Worm (Caenorhabditis elegans) whole organism, late embryonic: ENCODE results near the gene mex-1.

Source experiments
- F13H6.1 ChIP-seq: sonication (generic microtip); optimal IDR thresholded peaks from 2 replicates; lab custom pipeline; 2016; ENCODE audit warnings: missing genetic modification characterization, missing compliant biosample characterization
- K09A11.1 ChIP-seq: sonication (generic microtip); optimal IDR thresholded peaks from 2 replicates; lab custom pipeline; 2017; ENCODE audit warnings: antibody characterized with exemption, mild to moderate bottlenecking, missing genetic modification characterization, missing compliant biosample characterization; ENCODE audit not compliant: insufficient read depth
- T23F11.4 ChIP-seq: fragments of 200-800 bp; sonication (Bioruptor generic); optimal IDR thresholded peaks from 2 replicates; lab custom pipeline; 2018; ENCODE audit warnings: mild to moderate bottlenecking, missing genetic modification characterization, missing compliant biosample characterization
- Y22D7AL.16 ChIP-seq: sonication (generic microtip); optimal IDR thresholded peaks from 2 replicates; lab custom pipeline; 2016; ENCODE audit warnings: missing genetic modification characterization, missing compliant biosample characterization
- ama-1 ChIP-seq: fragments of 150-350 bp; optimal IDR thresholded peaks from 2 replicates; lab custom pipeline; 2014
- ceh-18 ChIP-seq: sonication (generic microtip); optimal IDR thresholded peaks from 2 replicates; lab custom pipeline; 2016; ENCODE audit warnings: missing genetic modification characterization, missing compliant biosample characterization
- ceh-19 ChIP-seq: fragments of 200-800 bp; sonication (Bioruptor generic); optimal IDR thresholded peaks from 2 replicates; lab custom pipeline; 2018; ENCODE audit warnings: mild to moderate bottlenecking, missing genetic modification characterization, missing compliant biosample characterization
- ceh-2 ChIP-seq: sonication (generic microtip); optimal IDR thresholded peaks from 2 replicates; lab custom pipeline; 2016; ENCODE audit warnings: missing genotype, missing genetic modification characterization, missing compliant biosample characterization
- ceh-22 ChIP-seq: sonication (generic microtip); optimal IDR thresholded peaks from 2 replicates; lab custom pipeline; 2017; ENCODE audit warnings: missing biosample characterization, missing genetic modification characterization
- ceh-24 ChIP-seq: sonication (generic microtip); optimal IDR thresholded peaks from 2 replicates; lab custom pipeline; 2016; ENCODE audit warnings: mild to moderate bottlenecking, missing genetic modification characterization, missing compliant biosample characterization
- ceh-30 ChIP-seq: fragments of 150-350 bp; optimal IDR thresholded peaks from 2 replicates; lab custom pipeline; 2014; ENCODE audit warnings: missing biosample characterization, missing genetic modification characterization
- ceh-31 ChIP-seq: sonication (generic microtip); optimal IDR thresholded peaks from 2 replicates; lab custom pipeline; 2016; ENCODE audit warnings: missing genetic modification characterization, missing compliant biosample characterization
- ceh-34 ChIP-seq: sonication (generic microtip); optimal IDR thresholded peaks from 2 replicates; lab custom pipeline; 2016; ENCODE audit warnings: mild to moderate bottlenecking, missing genetic modification characterization, missing compliant biosample characterization
- ceh-45 ChIP-seq: fragments of 200-800 bp; sonication (Bioruptor generic); IDR thresholded peaks from 2 replicates; pipeline ENCODE4 v1.3.6; 2022; ENCODE audit warnings: missing genetic modification reagents, missing genetic modification characterization, missing compliant biosample characterization
- ceh-48 ChIP-seq: sonication (generic microtip); optimal IDR thresholded peaks from 2 replicates; lab custom pipeline; 2016; ENCODE audit warnings: missing genetic modification characterization, inconsistent platforms, missing compliant biosample characterization
- dmd-4 ChIP-seq: sonication (generic microtip); optimal IDR thresholded peaks from 2 replicates; lab custom pipeline; 2016; ENCODE audit warnings: borderline replicate concordance, missing genetic modification characterization, missing compliant biosample characterization
- dve-1 ChIP-seq: sonication (generic microtip); optimal IDR thresholded peaks from 2 replicates; lab custom pipeline; 2017; ENCODE audit warnings: antibody characterized with exemption, mild to moderate bottlenecking, missing genetic modification characterization, missing compliant biosample characterization
- elt-2 ChIP-seq: sonication (generic microtip); optimal IDR thresholded peaks from 2 replicates; lab custom pipeline; 2016; ENCODE audit warnings: missing genetic modification reagents, missing genetic modification characterization, missing compliant biosample characterization
- ets-4 ChIP-seq: sonication (generic microtip); optimal IDR thresholded peaks from 2 replicates; lab custom pipeline; 2016; ENCODE audit warnings: missing genetic modification characterization, missing compliant biosample characterization
- eyg-1 ChIP-seq: sonication (generic microtip); optimal IDR thresholded peaks from 2 replicates; lab custom pipeline; 2016; ENCODE audit warnings: missing genotype, missing genetic modification characterization, missing compliant biosample characterization
- fax-1 ChIP-seq: sonication (generic microtip); optimal IDR thresholded peaks from 2 replicates; lab custom pipeline; 2016; ENCODE audit warnings: missing genotype, missing genetic modification characterization, missing compliant biosample characterization
- fkh-10 ChIP-seq: fragments of 150-350 bp; optimal IDR thresholded peaks from 2 replicates; lab custom pipeline; 2014; ENCODE audit warnings: missing biosample characterization, missing genetic modification reagents, missing genetic modification characterization
- gmeb-2 ChIP-seq: sonication (generic microtip); optimal IDR thresholded peaks from 2 replicates; lab custom pipeline; 2016; ENCODE audit warnings: missing genetic modification characterization, inconsistent platforms, missing compliant biosample characterization
- hlh-6 ChIP-seq: sonication (generic microtip); optimal IDR thresholded peaks from 2 replicates; lab custom pipeline; 2016; ENCODE audit warnings: missing genotype, missing genetic modification characterization, missing compliant biosample characterization
- madf-2 ChIP-seq: sonication (generic microtip); optimal IDR thresholded peaks from 2 replicates; lab custom pipeline; 2017; ENCODE audit warnings: missing genetic modification characterization, missing compliant biosample characterization
- nfya-1 ChIP-seq: sonication (generic microtip); optimal IDR thresholded peaks from 2 replicates; lab custom pipeline; 2017; ENCODE audit warnings: missing genetic modification characterization, mild to moderate bottlenecking, missing compliant biosample characterization, antibody characterized with exemption, moderate library complexity
- nhr-11 ChIP-seq: fragments of 150-350 bp; optimal IDR thresholded peaks from 2 replicates; lab custom pipeline; 2014; ENCODE audit warnings: missing biosample characterization, missing genetic modification characterization
- nhr-232 ChIP-seq: sonication (generic microtip); optimal IDR thresholded peaks from 2 replicates; lab custom pipeline; 2016; ENCODE audit warnings: missing genetic modification characterization, missing compliant biosample characterization
- odd-2 ChIP-seq: sonication (generic microtip); optimal IDR thresholded peaks from 2 replicates; lab custom pipeline; 2017; ENCODE audit warnings: antibody characterized with exemption, mild to moderate bottlenecking, missing genetic modification characterization, missing compliant biosample characterization
- pha-2 ChIP-seq: sonication (generic microtip); optimal IDR thresholded peaks from 2 replicates; lab custom pipeline; 2017; ENCODE audit warnings: mild to moderate bottlenecking, missing genetic modification characterization, missing compliant biosample characterization
- pha-4 ChIP-seq: fragments of 150-350 bp; optimal IDR thresholded peaks from 2 replicates; lab custom pipeline; 2018; ENCODE audit warnings: missing biosample characterization, missing genetic modification reagents, missing genetic modification characterization
- pqm-1 ChIP-seq: sonication (generic microtip); optimal IDR thresholded peaks from 2 replicates; lab custom pipeline; 2016; ENCODE audit warnings: missing genetic modification characterization, missing compliant biosample characterization
- sdc-2 ChIP-seq: sonication (generic microtip); optimal IDR thresholded peaks from 2 replicates; lab custom pipeline; 2016; ENCODE audit warnings: missing genotype, missing genetic modification characterization, missing compliant biosample characterization
- sox-2 ChIP-seq: fragments of 200-800 bp; sonication (Bioruptor generic); IDR thresholded peaks from 2 replicates; pipeline ENCODE4 v1.3.6; 2022; ENCODE audit warnings: missing genetic modification reagents, missing genetic modification characterization, missing compliant biosample characterization
- sox-4 ChIP-seq: sonication (generic microtip); optimal IDR thresholded peaks from 2 replicates; lab custom pipeline; 2017; ENCODE audit warnings: mild to moderate bottlenecking, missing genetic modification characterization, inconsistent platforms, missing compliant biosample characterization
- syd-9 ChIP-seq: sonication (generic microtip); optimal IDR thresholded peaks from 2 replicates; lab custom pipeline; 2016; ENCODE audit warnings: mild to moderate bottlenecking, missing genetic modification characterization, moderate library complexity, missing compliant biosample characterization
- tbx-2 ChIP-seq: sonication (generic microtip); optimal IDR thresholded peaks from 2 replicates; lab custom pipeline; 2016; ENCODE audit warnings: missing genetic modification characterization, missing compliant biosample characterization
- tbx-7 ChIP-seq: sonication (generic microtip); optimal IDR thresholded peaks from 2 replicates; lab custom pipeline; 2016; ENCODE audit warnings: missing genotype, missing genetic modification characterization, missing compliant biosample characterization
- ttx-3 ChIP-seq: sonication (generic microtip); optimal IDR thresholded peaks from 2 replicates; lab custom pipeline; 2016; ENCODE audit warnings: missing genetic modification reagents, missing genetic modification characterization, missing compliant biosample characterization
- unc-3 ChIP-seq, 2 experiments: fragments of 200-800 bp in 1 of 2; sonication (Bioruptor generic) in 1 of 2; sonication (generic microtip) in 1 of 2; conservative IDR thresholded peaks in 1 of 2; optimal IDR thresholded peaks in 1 of 2; 2 replicates each; pipeline versions ENCODE4 v1.3.6 to Lab custom; 2016 to 2022; ENCODE audit warnings: missing compliant biosample characterization in 2 of 2, missing genetic modification characterization in 2 of 2, missing genetic modification reagents in 1 of 2
- unc-86 ChIP-seq: sonication (generic microtip); optimal IDR thresholded peaks from 2 replicates; lab custom pipeline; 2016; ENCODE audit warnings: missing genetic modification characterization, missing compliant biosample characterization
- zip-5 ChIP-seq: sonication (generic microtip); optimal IDR thresholded peaks from 2 replicates; lab custom pipeline; 2016; ENCODE audit warnings: missing genetic modification characterization, missing compliant biosample characterization
- ztf-16 ChIP-seq: sonication (generic microtip); optimal IDR thresholded peaks from 2 replicates; lab custom pipeline; 2017; ENCODE audit warnings: missing genetic modification characterization, missing compliant biosample characterization

The mex-1 gene

ce11 chrII:11952963-11953362 is 15.5 kb upstream of the mex-1 start:
- TF ChIP-seq tbx-7 (tag; lab: Kevin White, UChicago): no peak
- no peak for TF ChIP-seq tbx-2 (tag; lab: Kevin White, UChicago)
- TF ChIP-seq madf-2 (tag; lab: Kevin White, UChicago): no peak
- no peak for TF ChIP-seq hlh-6 (tag; lab: Kevin White, UChicago)
- no peak for TF ChIP-seq gmeb-2
- TF ChIP-seq sdc-2 (tag; lab: Kevin White, UChicago): no peak
- TF ChIP-seq zip-5 (tag; lab: Kevin White, UChicago): no peak
- TF ChIP-seq ceh-34 (tag; lab: Kevin White, UChicago): no peak
- no peak for TF ChIP-seq ceh-30 (tag; lab: Kevin White, UChicago)
- TF ChIP-seq ceh-31 (tag; lab: Kevin White, UChicago): no peak
- TF ChIP-seq dmd-4 (tag; lab: Kevin White, UChicago): no peak
- no peak for TF ChIP-seq T23F11.4 (GFP tag; lab: Kevin White, UChicago)
- TF ChIP-seq odd-2 (tag; lab: Kevin White, UChicago): no peak
- no peak for TF ChIP-seq fax-1 (tag; lab: Kevin White, UChicago)
- no peak for TF ChIP-seq fkh-10
- TF ChIP-seq sox-2: no peak
- no peak for TF ChIP-seq pqm-1 (tag; lab: Kevin White, UChicago)
- no peak for TF ChIP-seq eyg-1 (tag; lab: Kevin White, UChicago)

- TF ChIP-seq ztf-16 (tag; lab: Kevin White, UChicago) (no peak), ceh-18 (tag; lab: Kevin White, UChicago) (no peak)
Observed at ce11 chrII:11954208-11954607, 14.2 kb upstream of the mex-1 start, which contains the start of gene W03C9.6. Gene W03C9.6, plus strand, starts transcription at chrII:11954508.

- peak; percentile 82 for TF ChIP-seq dve-1
- no peak for TF ChIP-seq unc-86
Observed at ce11 chrII:11954811-11955210, 13.6 kb upstream of the mex-1 start.

DNA sequence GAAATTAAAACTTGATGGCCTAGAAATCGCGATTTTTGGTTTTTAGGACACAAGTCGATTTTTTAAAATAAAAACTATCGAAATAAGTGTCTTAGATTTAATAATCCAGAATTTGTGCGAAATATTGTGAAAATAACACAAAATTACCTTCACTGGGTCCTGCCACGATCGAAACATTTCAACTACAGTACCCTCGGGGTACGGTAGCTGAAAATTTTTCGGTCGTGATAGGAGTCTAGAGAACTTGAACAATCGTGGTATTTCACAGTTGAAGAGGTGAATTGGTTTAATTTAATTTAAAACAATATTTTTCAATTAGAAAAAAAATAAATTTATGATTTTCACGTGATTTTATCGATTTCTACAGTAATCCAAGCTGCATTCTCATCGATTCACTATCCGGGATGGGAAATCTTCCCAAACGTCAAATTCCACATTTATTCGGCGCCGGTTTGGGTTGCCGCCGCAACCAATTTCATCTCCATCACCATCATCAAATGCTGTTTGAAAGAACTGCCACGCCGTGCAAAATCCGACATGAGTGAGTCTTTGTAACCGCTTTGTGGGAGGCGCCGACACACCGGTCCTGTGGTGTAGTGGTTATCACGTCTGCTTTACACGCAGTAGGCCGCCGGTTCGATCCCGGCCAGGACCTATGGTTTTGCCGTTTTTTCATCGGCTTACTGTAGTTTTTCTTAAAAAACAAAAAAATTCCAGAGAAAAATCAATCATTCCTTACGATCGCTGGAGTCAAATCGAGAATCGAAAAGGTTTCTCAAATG is 9.5 kb upstream of the mex-1 start:
- TF ChIP-seq ets-4 (tag; lab: Kevin White, UChicago): no peak
- peak; percentile 49 for TF ChIP-seq ceh-19 (GFP tag; lab: Kevin White, UChicago)
- TF ChIP-seq nhr-11 (tag; lab: Kevin White, UChicago): no peak
- TF ChIP-seq ceh-22 (tag; lab: Kevin White, UChicago): no peak
- TF ChIP-seq ceh-2 (tag; lab: Kevin White, UChicago): peak; percentile 19
- TF ChIP-seq dmd-4 (tag; lab: Kevin White, UChicago): peak; percentile 44
- TF ChIP-seq pha-2 (tag; lab: Kevin White, UChicago): peak; percentile 23
- peak; percentile 42 for TF ChIP-seq ttx-3 (tag; lab: Kevin White, UChicago)
- peak; percentile 48 for TF ChIP-seq nhr-232 (tag; lab: Kevin White, UChicago)
- no peak for TF ChIP-seq ceh-30 (tag; lab: Kevin White, UChicago)
- TF ChIP-seq ama-1 (lab: Kevin White, UChicago): no peak
- TF ChIP-seq ceh-18 (tag; lab: Kevin White, UChicago): peak; percentile 44
- TF ChIP-seq fax-1 (tag; lab: Kevin White, UChicago): no peak
- peak; percentile 65 for TF ChIP-seq elt-2 (tag; lab: Kevin White, UChicago)
- TF ChIP-seq ceh-48 (tag; lab: Kevin White, UChicago): peak; percentile 40
- no peak for TF ChIP-seq pha-4 (tag; lab: Kevin White, UChicago)
- TF ChIP-seq nfya-1 (tag; lab: Kevin White, UChicago): peak; percentile 40
- TF ChIP-seq sox-2: peak; percentile 5; the same call in 1 of the 2 replicates
- peak; percentile 11 for TF ChIP-seq ceh-34 (tag; lab: Kevin White, UChicago)
- TF ChIP-seq ceh-31 (tag; lab: Kevin White, UChicago): peak; percentile 23
- TF ChIP-seq syd-9 (tag; lab: Kevin White, UChicago): no peak
- peak; percentile 66 for TF ChIP-seq sox-4 (tag; lab: Kevin White, UChicago)
- no peak for TF ChIP-seq ceh-45
- TF ChIP-seq madf-2 (tag; lab: Kevin White, UChicago): peak; percentile 11
- TF ChIP-seq pqm-1 (tag; lab: Kevin White, UChicago): no peak
- TF ChIP-seq Y22D7AL.16 (tag; lab: Kevin White, UChicago): peak; percentile 3
- TF ChIP-seq unc-3 (GFP tag; conservative IDR thresholded peaks at IDR 0.05; lab: Robert Waterston, UW): peak; percentile 48; the same call in 1 of the 2 replicates
- TF ChIP-seq unc-3 (tag; optimal IDR thresholded peaks at IDR 0.05; lab: Kevin White, UChicago): no peak
- TF ChIP-seq dve-1: no peak
- TF ChIP-seq unc-86: peak; percentile 39
- no peak for TF ChIP-seq F13H6.1 (tag; lab: Kevin White, UChicago)
- no peak for TF ChIP-seq ceh-24
- TF ChIP-seq K09A11.1: peak; percentile 36
